Worm (Caenorhabditis elegans): Measurements from ENCODE around the gene nasp-2.

DNA sequence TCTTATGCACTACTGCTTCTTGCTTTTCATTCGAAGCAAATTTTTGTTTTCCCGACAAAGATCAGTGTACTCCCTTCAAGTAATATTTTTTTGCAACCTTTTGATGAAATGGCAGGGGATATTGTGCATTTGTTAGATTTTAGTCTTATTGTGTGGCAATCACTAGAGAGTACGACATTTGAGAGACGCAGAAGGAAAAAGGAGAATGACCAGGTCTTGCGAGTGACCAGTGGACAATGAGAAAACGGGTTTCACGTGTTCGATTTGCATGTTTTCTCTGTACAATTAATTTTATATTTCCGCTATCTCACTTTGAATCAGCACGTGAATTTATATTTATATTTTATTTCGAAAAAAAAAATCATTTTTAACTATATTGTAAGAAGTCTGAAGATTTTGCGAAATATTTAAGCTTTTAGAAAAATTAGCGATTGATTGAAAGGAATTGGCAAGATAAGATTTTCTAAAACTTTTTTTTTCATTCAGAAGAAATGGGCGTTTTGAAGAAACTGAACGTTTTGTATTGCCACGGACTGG, 23.9 kb upstream of the nasp-2 start, which contains the start of gene C50B6.9:
- no peak for TF ChIP-seq flt-1 (GFP tag; IDR thresholded peaks at IDR 0.05)
- no peak for TF ChIP-seq T22C8.4 (GFP tag; IDR thresholded peaks at IDR 0.05)
- TF ChIP-seq cog-1 (tag; optimal IDR thresholded peaks at IDR 0.05) = no peak
- no peak for TF ChIP-seq ztf-29 (GFP tag; IDR thresholded peaks at IDR 0.05)
- no peak for TF ChIP-seq ztf-23 (GFP tag; IDR thresholded peaks at IDR 0.05)

All from whole organism, midembryonic.